Fruit fly (Drosophila melanogaster) whole organism, embryonic: Measurements from ENCODE around the gene UbcE2H.
A peak's percentile ranks its signal among the peaks of the same experiment; 100 is the strongest.

Source experiments
- Atf6 ChIP-seq: fragments of 200-800 bp; sonication (Bioruptor generic); IDR thresholded peaks from 2 replicates; pipeline ENCODE4 v1.3.6; 2022; ENCODE audit warnings: missing biosample characterization, missing genetic modification characterization
- BEAF-32 ChIP-seq: fragments of 200-800 bp; sonication (Bioruptor generic); optimal IDR thresholded peaks from 3 replicates; lab custom pipeline; 2017; ENCODE audit warnings: missing biosample characterization, missing genetic modification characterization, mild to moderate bottlenecking, moderate library complexity, missing genetic modification reagents
- Blimp-1 ChIP-seq: fragments of 200-800 bp; sonication (Bioruptor generic); optimal IDR thresholded peaks from 3 replicates; lab custom pipeline; 2018; ENCODE audit warnings: missing biosample characterization, missing genetic modification characterization, mild to moderate bottlenecking, moderate library complexity, missing genetic modification reagents
- CG14014 ChIP-seq: fragments of 200-800 bp; sonication (Bioruptor generic); IDR thresholded peaks from 2 replicates; pipeline ENCODE4 v1.3.6; 2022; ENCODE audit warnings: missing biosample characterization, missing genetic modification characterization
- CG14710 ChIP-seq: fragments of 200-800 bp; sonication (Bioruptor generic); optimal IDR thresholded peaks from 3 replicates; lab custom pipeline; 2019; ENCODE audit warnings: missing biosample characterization, mild to moderate bottlenecking, missing genetic modification characterization, moderate library complexity
- CG15011 ChIP-seq: fragments of 200-800 bp; sonication (Bioruptor generic); optimal IDR thresholded peaks from 3 replicates; lab custom pipeline; 2018; ENCODE audit warnings: missing biosample characterization, mild to moderate bottlenecking, missing genetic modification characterization
- CG15073 ChIP-seq: fragments of 200-800 bp; sonication (Bioruptor generic); optimal IDR thresholded peaks from 2 replicates; lab custom pipeline; 2016; ENCODE audit warnings: missing biosample characterization, missing genetic modification characterization
- CG16779 ChIP-seq: fragments of 200-800 bp; sonication (Bioruptor generic); IDR thresholded peaks from 2 replicates; pipeline ENCODE4 v1.3.6; 2022; ENCODE audit warnings: missing biosample characterization, missing genetic modification characterization
- CG17359 ChIP-seq: fragments of 200-800 bp; sonication (Bioruptor generic); optimal IDR thresholded peaks from 3 replicates; lab custom pipeline; 2018; ENCODE audit warnings: missing biosample characterization, mild to moderate bottlenecking, missing genetic modification characterization, moderate library complexity
- CG30020 ChIP-seq: fragments of 200-800 bp; optimal IDR thresholded peaks from 2 replicates; lab custom pipeline; 2019; ENCODE audit warnings: missing biosample characterization, mild to moderate bottlenecking, missing genetic modification characterization, moderate library complexity
- CG30431 ChIP-seq: fragments of 200-800 bp; sonication (Bioruptor generic); optimal IDR thresholded peaks from 2 replicates; lab custom pipeline; 2017; ENCODE audit warnings: missing biosample characterization, missing genetic modification characterization
- CG33213 ChIP-seq: fragments of 200-800 bp; sonication (Bioruptor generic); optimal IDR thresholded peaks from 3 replicates; lab custom pipeline; 2016; ENCODE audit warnings: missing biosample characterization, missing genetic modification characterization
- CG3407 ChIP-seq: fragments of 200-800 bp; sonication (Bioruptor generic); optimal IDR thresholded peaks from 2 replicates; lab custom pipeline; 2018; ENCODE audit warnings: missing biosample characterization, mild to moderate bottlenecking, missing genetic modification characterization
- CG3838 ChIP-seq: fragments of 200-800 bp; sonication (Bioruptor generic); optimal IDR thresholded peaks from 3 replicates; lab custom pipeline; 2016; ENCODE audit warnings: missing biosample characterization, missing genetic modification characterization
- CG43689 ChIP-seq: fragments of 200-800 bp; sonication (Bioruptor generic); IDR thresholded peaks from 2 replicates; pipeline ENCODE4 v1.3.6; 2022; ENCODE audit warnings: missing biosample characterization, missing genetic modification characterization
- CG6683 ChIP-seq: fragments of 200-800 bp; sonication (Bioruptor generic); optimal IDR thresholded peaks from 2 replicates; lab custom pipeline; 2017; ENCODE audit warnings: missing biosample characterization, mild to moderate bottlenecking, missing genetic modification characterization, missing genetic modification reagents
- CG6765 ChIP-seq: fragments of 200-800 bp; sonication (Bioruptor generic); optimal IDR thresholded peaks from 3 replicates; lab custom pipeline; 2017; ENCODE audit warnings: missing biosample characterization, mild to moderate bottlenecking, missing genetic modification characterization
- CG6854 ChIP-seq: fragments of 200-800 bp; sonication (Bioruptor generic); optimal IDR thresholded peaks from 3 replicates; lab custom pipeline; 2017; ENCODE audit warnings: missing biosample characterization, mild to moderate bottlenecking, missing genetic modification characterization
- CG7987 ChIP-seq: fragments of 200-800 bp; sonication (Bioruptor generic); optimal IDR thresholded peaks from 2 replicates; lab custom pipeline; 2018; ENCODE audit warnings: missing biosample characterization, mild to moderate bottlenecking, missing genetic modification characterization, moderate library complexity
- CG8944 ChIP-seq: fragments of 200-800 bp; sonication (Bioruptor generic); optimal IDR thresholded peaks from 3 replicates; lab custom pipeline; 2016; ENCODE audit warnings: missing biosample characterization, missing genetic modification characterization
- CkIIα-i1 ChIP-seq: fragments of 200-800 bp; sonication (Bioruptor generic); IDR thresholded peaks from 2 replicates; pipeline ENCODE4 v1.3.6; 2022; ENCODE audit warnings: missing biosample characterization, missing genetic modification characterization
- Dad ChIP-seq: fragments of 200-800 bp; sonication (Bioruptor generic); optimal IDR thresholded peaks from 3 replicates; lab custom pipeline; 2016; ENCODE audit warnings: missing biosample characterization, missing genetic modification characterization
- Drgx ChIP-seq: fragments of 200-800 bp; sonication (Bioruptor generic); IDR thresholded peaks from 2 replicates; pipeline ENCODE4 v1.3.6; 2022; ENCODE audit warnings: missing biosample characterization, missing genetic modification characterization
- Eip74EF ChIP-seq, 2 experiments: fragments of 200-800 bp in 1 of 2; fragments of >200 bp in 1 of 2; sonication (Bioruptor generic) in 1 of 2; optimal IDR thresholded peaks; 2 replicates each; lab custom pipeline; 2017 to 2019; ENCODE audit warnings: missing biosample characterization in 2 of 2, missing genetic modification characterization in 2 of 2, mild to moderate bottlenecking in 1 of 2, moderate library complexity in 1 of 2
- GATAe ChIP-seq: fragments of 200-800 bp; sonication (Bioruptor generic); conservative IDR thresholded peaks from 2 replicates; pipeline ENCODE4 v1.3.6; 2022; ENCODE audit warnings: missing biosample characterization, missing genetic modification characterization
- Hey ChIP-seq: fragments of 200-800 bp; sonication (Bioruptor generic); optimal IDR thresholded peaks from 3 replicates; lab custom pipeline; 2018; ENCODE audit warnings: missing biosample characterization, mild to moderate bottlenecking, missing genetic modification characterization
- Hmr ChIP-seq: fragments of 200-800 bp; sonication (Bioruptor generic); optimal IDR thresholded peaks from 3 replicates; lab custom pipeline; 2017; ENCODE audit warnings: mild to moderate bottlenecking, missing biosample characterization, missing genetic modification reagents, missing genetic modification characterization
- Hr3 ChIP-seq: fragments of 200-800 bp; sonication (Bioruptor generic); optimal IDR thresholded peaks from 3 replicates; lab custom pipeline; 2016; ENCODE audit warnings: missing biosample characterization, missing genetic modification characterization
- NK7.1 ChIP-seq: fragments of 200-800 bp; sonication (Bioruptor generic); optimal IDR thresholded peaks from 3 replicates; lab custom pipeline; 2016; ENCODE audit warnings: missing biosample characterization, missing genetic modification characterization
- Taf1 ChIP-seq: fragments of 200-800 bp; sonication (Bioruptor generic); IDR thresholded peaks from 2 replicates; pipeline ENCODE4 v1.3.6; 2022; ENCODE audit warnings: missing biosample characterization, missing genetic modification characterization
- Vsx1 ChIP-seq: fragments of 200-800 bp; sonication (Bioruptor generic); optimal IDR thresholded peaks from 2 replicates; lab custom pipeline; 2017; ENCODE audit warnings: missing biosample characterization, mild to moderate bottlenecking, missing genetic modification characterization, missing genetic modification reagents
- al ChIP-seq: fragments of 200-800 bp; sonication (Bioruptor generic); IDR thresholded peaks from 2 replicates; pipeline ENCODE4 v1.3.6; 2022; ENCODE audit warnings: missing biosample characterization, missing genetic modification characterization
- chm ChIP-seq: fragments of 200-800 bp; sonication (Bioruptor generic); IDR thresholded peaks from 2 replicates; pipeline ENCODE4 v1.3.6; 2022; ENCODE audit warnings: missing biosample characterization, missing genetic modification characterization
- corto ChIP-seq: fragments of 200-800 bp; sonication (Bioruptor generic); optimal IDR thresholded peaks from 2 replicates; lab custom pipeline; 2016; ENCODE audit warnings: missing biosample characterization, mild to moderate bottlenecking, missing genetic modification characterization, moderate library complexity
- da ChIP-seq: fragments of 200-800 bp; sonication (Bioruptor generic); optimal IDR thresholded peaks from 2 replicates; lab custom pipeline; 2016; ENCODE audit warnings: missing biosample characterization, missing genetic modification characterization
- dysf ChIP-seq: fragments of 200-800 bp; sonication (Bioruptor generic); IDR thresholded peaks from 3 replicates; pipeline ENCODE4 v1.3.6; 2022; ENCODE audit warnings: missing biosample characterization, missing genetic modification characterization
- fd102C ChIP-seq: fragments of 200-800 bp; sonication (Bioruptor generic); optimal IDR thresholded peaks from 2 replicates; lab custom pipeline; 2018; ENCODE audit warnings: missing biosample characterization, mild to moderate bottlenecking, missing genetic modification characterization, moderate library complexity
- gsb ChIP-seq: fragments of 200-800 bp; sonication (Bioruptor generic); IDR thresholded peaks from 2 replicates; pipeline ENCODE4 v1.3.6; 2022; ENCODE audit warnings: missing biosample characterization, missing genetic modification characterization
- hb ChIP-seq: fragments of 200-800 bp; sonication (Bioruptor generic); IDR thresholded peaks from 3 replicates; pipeline ENCODE4 v1.3.6; 2022; ENCODE audit warnings: missing biosample characterization, missing genetic modification characterization; ENCODE audit not compliant: partially characterized antibody
- hkb ChIP-seq, 2 experiments: fragments of 200-800 bp in 1 of 2; fragments of >200 bp in 1 of 2; sonication (Bioruptor generic) in 1 of 2; IDR thresholded peaks in 1 of 2; optimal IDR thresholded peaks in 1 of 2; 2 replicates each; pipeline versions ENCODE4 v1.3.6 to Lab custom; 2017 to 2022; ENCODE audit warnings: missing biosample characterization in 1 of 2, missing genetic modification characterization in 1 of 2
- pfk ChIP-seq: fragments of 200-800 bp; sonication (Bioruptor generic); optimal IDR thresholded peaks from 2 replicates; lab custom pipeline; 2018; ENCODE audit warnings: missing biosample characterization, mild to moderate bottlenecking, missing genetic modification characterization, moderate library complexity
- row ChIP-seq: fragments of 200-800 bp; sonication (Bioruptor generic); IDR thresholded peaks from 3 replicates; pipeline ENCODE4 v1.3.6; 2022; ENCODE audit warnings: missing biosample characterization, missing genetic modification characterization
- scrt ChIP-seq: fragments of 200-800 bp; sonication (Bioruptor generic); optimal IDR thresholded peaks from 2 replicates; lab custom pipeline; 2018; ENCODE audit warnings: missing biosample characterization, mild to moderate bottlenecking, missing genetic modification characterization, moderate library complexity
- sd ChIP-seq: fragments of 200-800 bp; sonication (Bioruptor generic); optimal IDR thresholded peaks from 3 replicates; lab custom pipeline; 2018; ENCODE audit warnings: missing biosample characterization, mild to moderate bottlenecking, missing genetic modification characterization, moderate library complexity
- sens ChIP-seq: fragments of 200-800 bp; sonication (Bioruptor generic); peaks from one replicate; lab custom pipeline; 2016; ENCODE audit warnings: missing biosample characterization, missing genetic modification characterization
- slbo ChIP-seq: fragments of 200-800 bp; sonication (Bioruptor generic); IDR thresholded peaks from 2 replicates; pipeline ENCODE4 v1.3.6; 2022; ENCODE audit warnings: missing biosample characterization, missing genetic modification characterization
- sna ChIP-seq: fragments of 200-800 bp; sonication (Bioruptor generic); IDR thresholded peaks from 2 replicates; pipeline ENCODE4 v1.3.6; 2022; ENCODE audit warnings: missing biosample characterization, missing genetic modification characterization; ENCODE audit not compliant: partially characterized antibody
- so ChIP-seq: fragments of 200-800 bp; sonication (Bioruptor generic); IDR thresholded peaks from 3 replicates; pipeline ENCODE4 v1.3.6; 2022; ENCODE audit warnings: missing biosample characterization, missing genetic modification characterization
- usp ChIP-seq: fragments of >200 bp; optimal IDR thresholded peaks from 2 replicates; lab custom pipeline; 2017; ENCODE audit warnings: missing biosample characterization, missing genetic modification characterization
- wor ChIP-seq: fragments of 200-800 bp; sonication (Bioruptor generic); IDR thresholded peaks from 2 replicates; pipeline ENCODE4 v1.3.6; 2022; ENCODE audit warnings: missing biosample characterization, missing genetic modification characterization
- zen ChIP-seq: fragments of 200-800 bp; sonication (Bioruptor generic); optimal IDR thresholded peaks from 3 replicates; lab custom pipeline; 2018; ENCODE audit warnings: missing biosample characterization, mild to moderate bottlenecking, missing genetic modification characterization, moderate library complexity

Gene UbcE2H

DNA sequence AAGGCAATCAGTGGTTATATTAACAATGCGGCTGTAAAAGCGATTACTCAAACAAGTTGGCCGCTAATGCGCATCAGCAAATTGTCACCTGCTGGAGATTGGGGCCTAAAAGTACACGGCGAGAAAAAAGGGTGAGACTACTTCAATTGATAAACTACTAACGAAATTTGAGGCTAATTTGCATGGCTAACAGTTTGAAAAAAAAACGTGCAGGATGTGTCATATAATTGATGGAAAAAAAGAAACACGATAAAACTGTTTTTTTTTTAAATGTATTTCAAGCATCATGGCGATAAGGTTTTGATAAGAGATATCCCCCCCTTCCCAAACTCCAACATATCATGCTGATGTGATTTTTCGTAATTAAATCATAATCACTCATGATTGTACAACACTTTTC lies 18.9 kb upstream of the UbcE2H start (continued):
- TF ChIP-seq hkb (optimal IDR thresholded peaks at IDR 0.05; lab: Kevin White, UChicago) (no peak), hkb (GFP tag; IDR thresholded peaks at IDR 0.05; lab: Robert Waterston, UW) (peak; percentile 39; the same call in 1 of the 2 replicates), hb (GFP tag; lab: Robert Waterston, UW) (no peak), CG8944 (GFP tag; lab: Kevin White, UChicago) (no peak), sens (GFP tag; lab: Kevin White, UChicago) (peak; percentile 47), gsb (GFP tag; lab: Robert Waterston, UW) (0 out of 2 replicates have a peak, but pooled peaks have one; percentile 39), corto (GFP tag; lab: Kevin White, UChicago) (no peak), CG14014 (peak; percentile 46; the same call in 1 of the 2 replicates), so (GFP tag; lab: Robert Waterston, UW) (no peak), Atf6 (peak; percentile 57; the same call in 1 of the 2 replicates), CG43689 (GFP tag; lab: Robert Waterston, UW) (no peak), fd102C (GFP tag; lab: Kevin White, UChicago) (no peak), Hey (tag; lab: Kevin White, UChicago) (no peak), CG16779 (GFP tag; lab: Robert Waterston, UW) (no peak), CG3407 (GFP tag; lab: Kevin White, UChicago) (no peak), CG6765 (GFP tag; lab: Kevin White, UChicago) (peak; percentile 21), Eip74EF (GFP tag; optimal IDR thresholded peaks at IDR 0.05; lab: Kevin White, UChicago) (no peak), CkIIα-i1 (GFP tag; lab: Robert Waterston, UW) (no peak), CG7987 (GFP tag; lab: Kevin White, UChicago) (no peak), zen (tag; lab: Kevin White, UChicago) (no peak), CG15073 (GFP tag; lab: Kevin White, UChicago) (no peak), CG6854 (no peak), CG15011 (GFP tag; lab: Kevin White, UChicago) (peak; percentile 11), Blimp-1 (no peak), GATAe (peak; percentile 70), pfk (GFP tag; lab: Kevin White, UChicago) (no peak), CG17359 (peak; percentile 6), al (peak; percentile 47), CG33213 (GFP tag; lab: Kevin White, UChicago) (no peak), slbo (GFP tag; lab: Robert Waterston, UW) (peak; percentile 75), sd (no peak), Taf1 (GFP tag; lab: Robert Waterston, UW) (0 out of 2 replicates have a peak, but pooled peaks have one; percentile 25), Dad (GFP tag; lab: Kevin White, UChicago) (no peak), dysf (GFP tag; lab: Robert Waterston, UW) (peak; percentile 65; the same call in 2 of the 3 replicates), Drgx (GFP tag; lab: Robert Waterston, UW) (no peak), Vsx1 (GFP tag; lab: Kevin White, UChicago) (no peak), scrt (no peak), da (GFP tag; lab: Kevin White, UChicago) (no peak), chm (GFP tag; lab: Robert Waterston, UW) (no peak), CG3838 (no peak), sna (GFP tag; lab: Robert Waterston, UW) (no peak), CG30431 (no peak), CG14710 (no peak), CG30020 (tag; lab: Kevin White, UChicago) (no peak), CG6683 (GFP tag; lab: Kevin White, UChicago) (no peak), wor (GFP tag; lab: Robert Waterston, UW) (no peak), row (peak; percentile 66), BEAF-32 (GFP tag; lab: Kevin White, UChicago) (no peak), NK7.1 (GFP tag; lab: Kevin White, UChicago) (peak; percentile 11), Hr3 (no peak), Hmr (GFP tag; lab: Kevin White, UChicago) (peak; percentile 69), usp (GFP tag; lab: Kevin White, UChicago) (no peak)
